Worm (Caenorhabditis elegans) whole organism, young adult: ENCODE results near the gene Y39A1C.1.

ENCODE experiments used
- F22D6.2 ChIP-seq: sonication (generic microtip); optimal IDR thresholded peaks from 2 replicates; lab custom pipeline; 2016; ENCODE audit warnings: mild to moderate bottlenecking, missing genetic modification characterization, missing compliant biosample characterization
- F23B12.7 ChIP-seq: sonication (generic microtip); optimal IDR thresholded peaks from 2 replicates; lab custom pipeline; 2017; ENCODE audit warnings: missing genetic modification characterization, mild to moderate bottlenecking, missing compliant biosample characterization, antibody characterized with exemption, moderate library complexity; ENCODE audit not compliant: insufficient read depth
- F33H1.4 ChIP-seq: fragments of 200-800 bp; sonication (Bioruptor generic); IDR thresholded peaks from 2 replicates; pipeline ENCODE4 v1.3.6; 2022; ENCODE audit warnings: missing genetic modification reagents, missing genetic modification characterization, missing compliant biosample characterization
- F49E8.2 ChIP-seq: sonication (generic microtip); optimal IDR thresholded peaks from 3 replicates; lab custom pipeline; 2017; ENCODE audit warnings: missing genetic modification characterization, mild to moderate bottlenecking, missing compliant biosample characterization, antibody characterized with exemption, moderate library complexity; ENCODE audit not compliant: insufficient read depth
- F57C9.4 ChIP-seq: sonication (generic microtip); optimal IDR thresholded peaks from 2 replicates; lab custom pipeline; 2017; ENCODE audit warnings: mild to moderate bottlenecking, missing genetic modification characterization, missing compliant biosample characterization
- Y56A3A.18 ChIP-seq: fragments of 200-800 bp; sonication (Bioruptor generic); IDR thresholded peaks from 2 replicates; pipeline ENCODE4 v1.3.6; 2022; ENCODE audit warnings: missing genetic modification reagents, missing genetic modification characterization, missing compliant biosample characterization
- athp-1 ChIP-seq: sonication (generic microtip); optimal IDR thresholded peaks from 2 replicates; lab custom pipeline; 2017; ENCODE audit warnings: mild to moderate bottlenecking, missing genetic modification characterization, missing compliant biosample characterization
- attf-5 ChIP-seq: fragments of 200-800 bp; sonication (Bioruptor generic); optimal IDR thresholded peaks from 2 replicates; lab custom pipeline; 2018; ENCODE audit warnings: mild to moderate bottlenecking, missing genetic modification characterization, missing compliant biosample characterization
- ceh-58 ChIP-seq: fragments of 200-800 bp; sonication (Bioruptor generic); IDR thresholded peaks from 2 replicates; pipeline ENCODE4 v1.3.6; 2022; ENCODE audit warnings: missing genetic modification characterization, missing compliant biosample characterization
- ceh-79 ChIP-seq: sonication (generic microtip); optimal IDR thresholded peaks from 2 replicates; lab custom pipeline; 2017; ENCODE audit warnings: mild to moderate bottlenecking, missing genetic modification characterization, missing compliant biosample characterization
- efl-1 ChIP-seq: fragments of 150-350 bp; optimal IDR thresholded peaks from 2 replicates; lab custom pipeline; 2014; ENCODE audit warnings: missing biosample characterization, missing genetic modification reagents, missing genetic modification characterization
- hlh-12 ChIP-seq: sonication (generic microtip); optimal IDR thresholded peaks from 2 replicates; lab custom pipeline; 2016; ENCODE audit warnings: missing genetic modification characterization, missing compliant biosample characterization
- hmg-1.2 ChIP-seq: fragments of 200-800 bp; sonication (Bioruptor generic); IDR thresholded peaks from 2 replicates; pipeline ENCODE4 v1.3.6; 2022; ENCODE audit warnings: missing genetic modification reagents, missing genetic modification characterization, missing compliant biosample characterization
- hmg-20 ChIP-seq: fragments of 200-800 bp; sonication (Bioruptor generic); IDR thresholded peaks from 2 replicates; pipeline ENCODE4 v1.3.6; 2022; ENCODE audit warnings: missing genetic modification reagents, missing genetic modification characterization, missing compliant biosample characterization
- lin-26 ChIP-seq: fragments of 200-800 bp; sonication (Bioruptor generic); IDR thresholded peaks from 2 replicates; pipeline ENCODE4 v1.3.6; 2022; ENCODE audit warnings: missing genetic modification reagents, missing genetic modification characterization, missing compliant biosample characterization
- lin-35 ChIP-seq, 3 experiments: fragments of 150-350 bp in 2 of 3; sonication (generic microtip) in 1 of 3; optimal IDR thresholded peaks; 2 replicates each; lab custom pipeline; 2014 to 2018; ENCODE audit warnings: missing biosample characterization in 3 of 3, missing genetic modification characterization in 3 of 3, missing genetic modification reagents in 3 of 3
- lin-54 ChIP-seq: fragments of 200-800 bp; sonication (Bioruptor generic); optimal IDR thresholded peaks from 2 replicates; lab custom pipeline; 2018; ENCODE audit warnings: mild to moderate bottlenecking, missing genetic modification characterization, missing compliant biosample characterization
- lsl-1 ChIP-seq: fragments of 200-800 bp; sonication (Bioruptor generic); optimal IDR thresholded peaks from 2 replicates; lab custom pipeline; 2018; ENCODE audit warnings: mild to moderate bottlenecking, missing genetic modification characterization, moderate library complexity, missing compliant biosample characterization
- lsy-27 ChIP-seq: sonication (generic microtip); optimal IDR thresholded peaks from 2 replicates; lab custom pipeline; 2017; ENCODE audit warnings: missing genetic modification characterization, mild to moderate bottlenecking, missing compliant biosample characterization, antibody characterized with exemption, missing genotype, borderline replicate concordance; ENCODE audit not compliant: insufficient read depth
- madf-3 ChIP-seq: fragments of 200-800 bp; sonication (Bioruptor generic); IDR thresholded peaks from 2 replicates; pipeline ENCODE4 v1.3.6; 2022; ENCODE audit warnings: missing genetic modification reagents, missing genetic modification characterization, missing compliant biosample characterization
- madf-6 ChIP-seq: fragments of 200-800 bp; sonication (Bioruptor generic); IDR thresholded peaks from 2 replicates; pipeline ENCODE4 v1.3.6; 2022; ENCODE audit warnings: missing genetic modification reagents, missing genetic modification characterization, missing compliant biosample characterization
- mcd-1 ChIP-seq: fragments of 200-800 bp; sonication (Bioruptor generic); IDR thresholded peaks from 2 replicates; pipeline ENCODE4 v1.3.6; 2022; ENCODE audit warnings: missing genetic modification reagents, missing genetic modification characterization, missing compliant biosample characterization
- mxl-1 ChIP-seq: sonication (generic microtip); optimal IDR thresholded peaks from 2 replicates; lab custom pipeline; 2016; ENCODE audit warnings: missing genetic modification characterization, missing compliant biosample characterization
- nfya-2 ChIP-seq: fragments of 200-800 bp; sonication (Bioruptor generic); IDR thresholded peaks from 2 replicates; pipeline ENCODE4 v1.3.6; 2022; ENCODE audit warnings: missing genetic modification reagents, missing genetic modification characterization, missing compliant biosample characterization
- nfyb-1 ChIP-seq: fragments of 200-800 bp; sonication (Bioruptor generic); IDR thresholded peaks from 2 replicates; pipeline ENCODE4 v1.3.6; 2022; ENCODE audit warnings: missing genetic modification reagents, missing genetic modification characterization, missing compliant biosample characterization
- nhr-80 ChIP-seq: sonication (generic microtip); optimal IDR thresholded peaks from 2 replicates; lab custom pipeline; 2016; ENCODE audit warnings: missing genetic modification characterization, missing compliant biosample characterization
- repo-1 ChIP-seq: sonication (generic microtip); optimal IDR thresholded peaks from 2 replicates; lab custom pipeline; 2017; ENCODE audit warnings: mild to moderate bottlenecking, missing genetic modification characterization, missing compliant biosample characterization
- snpc-1.3 ChIP-seq: sonication (generic microtip); optimal IDR thresholded peaks from 2 replicates; lab custom pipeline; 2017; ENCODE audit warnings: missing genetic modification characterization, mild to moderate bottlenecking, missing compliant biosample characterization, antibody characterized with exemption, moderate library complexity, missing genotype, missing genetic modification reagents; ENCODE audit not compliant: insufficient read depth
- snpc-4 ChIP-seq, 5 experiments: fragments of 150-350 bp in 1 of 5; sonication (generic microtip) in 4 of 5; optimal IDR thresholded peaks; 2 replicates each; lab custom pipeline; 2014 to 2018; ENCODE audit warnings: missing genetic modification characterization in 5 of 5, missing biosample characterization in 3 of 5, antibody characterized with exemption in 2 of 5, mild to moderate bottlenecking in 2 of 5, missing compliant biosample characterization in 2 of 5, missing genotype in 2 of 5, moderate library complexity in 2 of 5, missing genetic modification reagents in 1 of 5
- tbp1 ChIP-seq: fragments of 200-800 bp; sonication (Bioruptor generic); optimal IDR thresholded peaks from 2 replicates; lab custom pipeline; 2018; ENCODE audit warnings: mild to moderate bottlenecking, missing genetic modification characterization, missing compliant biosample characterization
- unc-130 ChIP-seq: sonication (generic microtip); optimal IDR thresholded peaks from 2 replicates; lab custom pipeline; 2016; ENCODE audit warnings: missing genetic modification reagents, missing genetic modification characterization, missing compliant biosample characterization
- xnd-1 ChIP-seq: sonication (generic microtip); optimal IDR thresholded peaks from 2 replicates; lab custom pipeline; 2016; ENCODE audit warnings: missing genotype, missing genetic modification reagents, missing genetic modification characterization, missing compliant biosample characterization
- zfh-2 ChIP-seq: fragments of 200-800 bp; sonication (Bioruptor generic); conservative IDR thresholded peaks from 2 replicates; pipeline ENCODE4 v1.3.6; 2022; ENCODE audit warnings: missing genetic modification reagents, missing genetic modification characterization, missing compliant biosample characterization
- zim-3 ChIP-seq: sonication (generic microtip); optimal IDR thresholded peaks from 2 replicates; lab custom pipeline; 2017; ENCODE audit warnings: mild to moderate bottlenecking, missing genetic modification characterization, moderate library complexity, missing compliant biosample characterization
- ztf-18 ChIP-seq: sonication (generic microtip); optimal IDR thresholded peaks from 2 replicates; lab custom pipeline; 2016; ENCODE audit warnings: missing genotype, mild to moderate bottlenecking, missing genetic modification characterization, missing compliant biosample characterization
- ztf-26 ChIP-seq: sonication (generic microtip); optimal IDR thresholded peaks from 2 replicates; lab custom pipeline; 2017; ENCODE audit warnings: missing genetic modification characterization, missing compliant biosample characterization
- ztf-28 ChIP-seq: fragments of 200-800 bp; sonication (Bioruptor generic); IDR thresholded peaks from 2 replicates; pipeline ENCODE4 v1.3.6; 2022; ENCODE audit warnings: missing genetic modification reagents, missing genetic modification characterization, missing compliant biosample characterization

The Y39A1C.1 gene

ce11 chrIII:10881996-10882395, 26.7 kb downstream of the Y39A1C.1 start:
- TF ChIP-seq F22D6.2 (tag; lab: Kevin White, UChicago) (no peak), F23B12.7 (tag; lab: Kevin White, UChicago) (peak; percentile 3), athp-1 (tag; lab: Kevin White, UChicago) (peak; percentile 1), mcd-1 (GFP tag; lab: Robert Waterston, UW) (peak; percentile 94), hmg-20 (GFP tag; lab: Robert Waterston, UW) (no peak), attf-5 (GFP tag; lab: Kevin White, UChicago) (peak; percentile 42), tbp1 (GFP tag; lab: Kevin White, UChicago) (no peak), nfyb-1 (GFP tag; lab: Robert Waterston, UW) (no peak), ztf-18 (tag; lab: Kevin White, UChicago) (no peak), lin-26 (no peak), madf-3 (GFP tag; lab: Robert Waterston, UW) (no peak), madf-6 (GFP tag; lab: Robert Waterston, UW) (peak; percentile 56), hmg-1.2 (GFP tag; lab: Robert Waterston, UW) (peak; percentile 97), F33H1.4 (GFP tag; lab: Robert Waterston, UW) (peak; percentile 43), lin-54 (GFP tag; lab: Kevin White, UChicago) (peak; percentile 6), ztf-26 (tag; lab: Kevin White, UChicago) (no peak), F49E8.2 (tag; lab: Kevin White, UChicago) (no peak), lin-35 (GFP tag; optimal IDR thresholded peaks at IDR 0.05; lab: Kevin White, UChicago) (peak in 1 of 3 experiments; percentile 13), nhr-80 (no peak), snpc-4 (GFP tag; optimal IDR thresholded peaks at IDR 0.05; lab: Kevin White, UChicago) (no peak), snpc-4 (tag; optimal IDR thresholded peaks at IDR 0.05; lab: Kevin White, UChicago) (peak in 1 of 4 experiments; percentile 29), F57C9.4 (no peak), repo-1 (tag; lab: Kevin White, UChicago) (no peak)

ce11 chrIII:10888824-10889223, 33.6 kb downstream of the Y39A1C.1 start:
- TF ChIP-seq zim-3 (tag; lab: Kevin White, UChicago) = no peak
- TF ChIP-seq, all 124 proteins: peak for 0

- TF ChIP-seq attf-5 (GFP tag; lab: Kevin White, UChicago) (no peak), lsy-27 (no peak), nfya-2 (GFP tag; lab: Robert Waterston, UW) (no peak), mxl-1 (no peak), ceh-58 (no peak), unc-130 (GFP tag; lab: Kevin White, UChicago) (no peak), ztf-26 (tag; lab: Kevin White, UChicago) (no peak), ztf-28 (no peak), xnd-1 (no peak), ceh-79 (tag; lab: Kevin White, UChicago) (no peak)
Observed at ce11 chrIII:10894220-10894619, 39.0 kb downstream of the Y39A1C.1 start, which contains the start of gene fbxb-87. Gene fbxb-87 (plus strand): TSS chrIII:10894520.

ce11 chrIII:10895817-10896413, 40.7 kb downstream of the Y39A1C.1 start, which contains the start of gene com-1:
Gene com-1 (plus strand): TSS chrIII:10896363.
- TF ChIP-seq hlh-12 (tag; lab: Kevin White, UChicago) (no peak), hmg-1.2 (GFP tag; lab: Robert Waterston, UW) (peak; percentile 94), mcd-1 (GFP tag; lab: Robert Waterston, UW) (peak; percentile 86), attf-5 (GFP tag; lab: Kevin White, UChicago) (peak; percentile 46), lsl-1 (GFP tag; lab: Kevin White, UChicago) (peak; percentile 63), lin-54 (GFP tag; lab: Kevin White, UChicago) (peak; percentile 47), F23B12.7 (tag; lab: Kevin White, UChicago) (peak; percentile 29), snpc-1.3 (tag; lab: Kevin White, UChicago) (peak; percentile 25), F33H1.4 (GFP tag; lab: Robert Waterston, UW) (0 out of 2 replicates have a peak, but pooled peaks have one; percentile 13), efl-1 (GFP tag; lab: Kevin White, UChicago) (peak; percentile 11), madf-6 (GFP tag; lab: Robert Waterston, UW) (peak; percentile 46; the same call in 1 of the 2 replicates), zfh-2 (GFP tag; lab: Robert Waterston, UW) (no peak), Y56A3A.18 (GFP tag; lab: Robert Waterston, UW) (no peak), snpc-4 (GFP tag; optimal IDR thresholded peaks at IDR 0.05; lab: Kevin White, UChicago) (no peak), snpc-4 (tag; optimal IDR thresholded peaks at IDR 0.05; lab: Kevin White, UChicago) (peak in 1 of 4 experiments; percentile 1)
